Worm (Caenorhabditis elegans): ENCODE measurements around the gene T10D4.11.

The T10D4.11 gene

DNA sequence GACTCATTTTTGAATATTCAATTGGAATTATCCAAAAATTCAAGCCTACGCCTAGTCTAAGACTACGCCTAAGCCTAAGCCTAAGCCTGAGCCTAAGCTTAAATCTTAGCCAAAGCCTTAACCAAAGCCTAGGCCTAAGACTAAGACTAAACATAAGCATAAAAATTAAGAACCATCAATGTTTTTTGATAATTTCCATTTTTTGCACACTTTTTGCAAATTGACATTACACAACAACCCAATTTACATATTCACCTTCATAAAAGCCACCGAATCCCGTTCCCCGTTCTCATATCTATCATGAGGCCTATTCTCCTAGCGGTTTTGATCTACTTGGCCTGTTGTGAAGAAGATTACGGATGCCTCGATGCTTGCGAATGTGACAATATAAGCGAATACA is 31.9 kb downstream of the T10D4.11 start, which contains the start of gene T10D4.7:
Gene T10D4.7, plus strand, starts transcription at position 301 of the 400 bp plus-strand sequence.
- TF ChIP-seq egl-13 (tag; optimal IDR thresholded peaks at IDR 0.05) (no peak), lir-3 (tag; optimal IDR thresholded peaks at IDR 0.05; ENCODE audit: poor library complexity) (no peak), nhr-12 (tag; optimal IDR thresholded peaks at IDR 0.05) (no peak), hlh-17 (GFP tag; optimal IDR thresholded peaks at IDR 0.05; ENCODE audit: borderline replicate concordance) (no peak), ama-1 (optimal IDR thresholded peaks at IDR 0.05) (no peak), lsy-2 (tag; optimal IDR thresholded peaks at IDR 0.05) (no peak), pax-3 (tag; optimal IDR thresholded peaks at IDR 0.05) (no peak), ceh-63 (GFP tag; optimal IDR thresholded peaks at IDR 0.05) (no peak), lin-14 (GFP tag; optimal IDR thresholded peaks at IDR 0.05) (no peak), ets-5 (GFP tag; IDR thresholded peaks at IDR 0.05) (no peak), unc-62 (GFP tag; optimal IDR thresholded peaks at IDR 0.05) (no peak), F16B12.6 (tag; optimal IDR thresholded peaks at IDR 0.05) (no peak), xbp-1 (tag; optimal IDR thresholded peaks at IDR 0.05) (no peak), fkh-4 (tag; optimal IDR thresholded peaks at IDR 0.05; ENCODE audit: borderline replicate concordance) (no peak), aly-2 (tag; optimal IDR thresholded peaks at IDR 0.05) (no peak), skn-1 (tag; optimal IDR thresholded peaks at IDR 0.05) (no peak), zip-4 (GFP tag; optimal IDR thresholded peaks at IDR 0.05) (no peak), elt-3 (tag; optimal IDR thresholded peaks at IDR 0.05) (no peak), snu-23 (GFP tag; optimal IDR thresholded peaks at IDR 0.05) (no peak), swsn-7 (tag; optimal IDR thresholded peaks at IDR 0.05) (no peak)

DNA sequence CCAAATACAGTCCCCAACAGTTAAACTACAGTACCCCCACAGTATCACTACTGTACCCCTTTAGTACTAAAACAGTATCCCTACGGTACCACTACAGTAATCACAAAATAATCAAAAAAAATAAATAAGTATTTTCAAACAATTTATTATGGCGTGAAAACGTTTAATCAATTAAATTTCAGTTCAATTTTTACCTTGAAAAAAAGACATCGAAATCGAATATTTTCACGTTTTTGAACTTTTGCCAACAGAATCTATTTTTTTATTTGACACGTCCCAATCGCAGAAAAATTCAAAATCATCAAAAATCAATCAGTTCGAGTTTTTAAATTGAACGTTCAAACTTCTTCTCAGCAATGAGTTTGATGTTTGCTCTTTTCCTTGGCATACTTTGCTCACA is 35.5 kb downstream of the T10D4.11 start, which contains the start of gene clec-123:
Gene clec-123, plus strand, starts transcription at position 301 of the 400 bp plus-strand sequence.
- no peak for TF ChIP-seq jun-1 (tag; optimal IDR thresholded peaks at IDR 0.05)

DNA sequence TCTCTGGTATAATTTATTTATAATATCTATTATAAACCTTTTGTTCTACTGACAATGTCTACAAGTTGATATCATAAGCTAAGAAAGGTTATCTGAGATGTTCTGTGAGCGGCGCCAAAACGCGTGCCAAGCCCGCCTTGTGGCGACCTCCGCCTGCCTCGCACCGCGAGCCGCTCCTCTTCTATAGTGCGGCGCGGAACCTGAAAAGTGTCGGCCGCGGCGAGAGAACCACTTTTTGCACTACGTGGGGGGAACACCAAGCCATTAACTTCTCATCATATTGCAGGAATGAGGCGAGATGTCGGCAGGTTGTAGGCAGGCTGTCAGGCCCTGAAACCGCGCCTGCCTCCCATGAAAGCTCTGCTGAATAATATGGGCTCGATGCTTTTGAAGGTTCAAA is 36.1 kb downstream of the T10D4.11 start:
- no peak for TF ChIP-seq dsc-1 (tag; optimal IDR thresholded peaks at IDR 0.05)
- peak; percentile 45 for TF ChIP-seq snpc-4 (tag; optimal IDR thresholded peaks at IDR 0.05)
- no peak for TF ChIP-seq tlp-1 (tag; optimal IDR thresholded peaks at IDR 0.05)
- TF ChIP-seq ceh-88 (GFP tag; IDR thresholded peaks at IDR 0.05): no peak

DNA sequence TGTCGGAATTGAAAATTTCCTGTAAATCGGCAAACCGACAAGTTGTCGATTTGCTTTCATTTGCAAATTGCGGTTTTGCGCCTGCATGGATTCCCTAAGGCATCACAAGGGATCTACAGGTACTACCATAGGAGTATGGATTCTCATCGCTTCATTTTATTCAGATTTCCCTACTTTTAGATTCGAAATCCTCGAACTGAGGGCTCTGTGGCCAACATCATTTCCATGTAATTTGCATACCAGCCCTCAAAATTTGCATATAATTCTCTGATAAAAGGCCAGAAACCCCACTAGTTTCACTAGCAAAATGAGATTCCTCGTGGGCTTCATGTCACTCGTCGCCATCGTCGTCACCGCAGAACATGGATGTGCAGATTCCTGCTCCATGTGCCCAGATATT is 37.1 kb downstream of the T10D4.11 start, which contains the start of gene Y25C1A.2:
Gene Y25C1A.2, plus strand, starts transcription at position 301 of the 400 bp plus-strand sequence.
- TF ChIP-seq isw-1 (GFP tag; IDR thresholded peaks at IDR 0.05): no peak

DNA sequence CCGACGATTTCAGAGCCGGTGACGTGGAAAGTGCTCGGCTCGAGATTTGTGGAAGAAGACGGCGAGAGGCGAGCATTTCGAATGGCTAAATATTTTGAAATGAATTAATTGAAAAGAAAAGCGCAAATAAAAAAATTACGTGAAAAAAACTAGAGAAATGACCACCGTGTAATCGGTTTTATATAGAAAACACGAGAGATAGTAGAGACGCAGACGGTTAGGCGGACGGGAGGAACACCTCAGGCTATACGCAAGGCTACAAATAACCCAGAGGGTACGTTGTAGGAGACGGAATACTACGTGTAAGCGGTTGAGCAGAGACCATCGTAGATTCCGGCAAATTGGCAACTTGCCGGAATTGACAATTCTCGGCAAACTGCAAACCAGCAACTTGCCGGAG is 38.3 kb downstream of the T10D4.11 start, which contains the start of gene Y25C1A.13:
Gene Y25C1A.13, minus strand, starts transcription at position 101 of the 400 bp plus-strand sequence.
- TF ChIP-seq irx-1 (tag; optimal IDR thresholded peaks at IDR 0.05) (no peak), lin-14 (GFP tag; optimal IDR thresholded peaks at IDR 0.05) (peak; percentile 40), dsc-1 (tag; optimal IDR thresholded peaks at IDR 0.05) (no peak)

DNA sequence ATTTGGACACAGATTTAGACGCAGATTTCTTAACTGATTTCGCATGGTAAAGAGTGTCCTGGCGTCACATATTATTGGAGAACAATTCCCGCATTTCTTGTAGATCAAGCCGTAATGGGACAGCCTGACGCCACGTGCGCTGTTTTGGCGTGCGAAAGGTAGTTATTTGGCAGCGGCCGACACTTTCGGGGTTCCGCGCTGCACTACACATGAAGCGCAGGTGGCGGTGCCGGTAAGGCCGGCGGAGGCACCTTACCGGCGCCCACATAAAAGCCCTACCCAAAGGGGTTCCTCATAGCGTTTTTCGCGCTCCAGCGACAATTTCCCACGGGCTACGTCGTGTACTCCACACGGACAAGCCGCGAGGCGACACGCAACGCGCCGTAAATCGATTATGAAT is 39.3 kb downstream of the T10D4.11 start:
- TF ChIP-seq mab-9 (GFP tag; IDR thresholded peaks at IDR 0.05) (no peak), hlh-4 (tag; optimal IDR thresholded peaks at IDR 0.05) (no peak), nhr-84 (tag; optimal IDR thresholded peaks at IDR 0.05) (no peak), nhr-11 (tag; optimal IDR thresholded peaks at IDR 0.05) (no peak), fkh-10 (GFP tag; optimal IDR thresholded peaks at IDR 0.05) (no peak), efl-3 (GFP tag; optimal IDR thresholded peaks at IDR 0.05) (no peak), swsn-7 (tag; optimal IDR thresholded peaks at IDR 0.05) (no peak), nhr-47 (tag; optimal IDR thresholded peaks at IDR 0.05) (no peak)

All from whole organism, L1 larva.